Worm (Caenorhabditis elegans): ENCODE results near the gene snf-6.

ce11 chrIII:1540100-1540695 lies 7.6 kb upstream of the snf-6 start, which contains the start of the genes Y67D2.5 and cisd-3.2:
- TF ChIP-seq ceh-82 (tag; optimal IDR thresholded peaks at IDR 0.05): no peak
- no peak for TF ChIP-seq lin-39 (tag; optimal IDR thresholded peaks at IDR 0.05)
- no peak for TF ChIP-seq mab-5 (tag; optimal IDR thresholded peaks at IDR 0.05)
- TF ChIP-seq aly-2 (tag; optimal IDR thresholded peaks at IDR 0.05): no peak
- TF ChIP-seq nhr-12 (tag; optimal IDR thresholded peaks at IDR 0.05): no peak
- no peak for TF ChIP-seq snpc-4 (tag; optimal IDR thresholded peaks at IDR 0.05)
- TF ChIP-seq sma-3 (GFP tag; optimal IDR thresholded peaks at IDR 0.05): no peak
- TF ChIP-seq ztf-11 (tag; optimal IDR thresholded peaks at IDR 0.05): no peak
- TF ChIP-seq skn-1 (tag; optimal IDR thresholded peaks at IDR 0.05): no peak
- no peak for TF ChIP-seq nhr-11 (tag; optimal IDR thresholded peaks at IDR 0.05)
- TF ChIP-seq blmp-1 (tag; optimal IDR thresholded peaks at IDR 0.05; ENCODE audit: insufficient read depth): no peak
